Worm (Caenorhabditis elegans): ENCODE measurements around the gene str-78.

ce11 chrIV:15108475-15108874, 38.5 kb downstream of the str-78 start, which contains the start of gene M199.2:
- no peak for TF ChIP-seq K09A11.1 (tag; optimal IDR thresholded peaks at IDR 0.05; ENCODE audit: insufficient read depth)
- no peak for TF ChIP-seq elt-2 (tag; optimal IDR thresholded peaks at IDR 0.05)
- TF ChIP-seq hlh-30 (tag; optimal IDR thresholded peaks at IDR 0.05; ENCODE audit: insufficient read depth), result no peak
- no peak for TF ChIP-seq nhr-11 (tag; optimal IDR thresholded peaks at IDR 0.05)
- TF ChIP-seq fkh-10 (GFP tag; optimal IDR thresholded peaks at IDR 0.05), result no peak
- TF ChIP-seq odd-2 (tag; optimal IDR thresholded peaks at IDR 0.05), result no peak
- no peak for TF ChIP-seq unc-42 (tag; optimal IDR thresholded peaks at IDR 0.05)
- no peak for TF ChIP-seq ets-4 (tag; optimal IDR thresholded peaks at IDR 0.05)
- no peak for TF ChIP-seq ceh-9 (tag; optimal IDR thresholded peaks at IDR 0.05)
- no peak for TF ChIP-seq ceh-22 (tag; optimal IDR thresholded peaks at IDR 0.05)
- TF ChIP-seq pha-4 (tag; optimal IDR thresholded peaks at IDR 0.05), result no peak
- TF ChIP-seq ceh-18 (tag; optimal IDR thresholded peaks at IDR 0.05), result no peak
- no peak for TF ChIP-seq ama-1 (optimal IDR thresholded peaks at IDR 0.05)
- no peak for TF ChIP-seq sox-2 (GFP tag; IDR thresholded peaks at IDR 0.05)
